Worm (Caenorhabditis elegans) whole organism, L4 larva: ENCODE measurements around the gene F28C1.1.

ENCODE experiments used
- Y48G9A.11 ChIP-seq: fragments of 200-800 bp; sonication (Bioruptor generic); IDR thresholded peaks from 2 replicates; pipeline ENCODE4 v1.3.6; 2022; ENCODE audit warnings: missing genetic modification reagents, missing genetic modification characterization, missing compliant biosample characterization
- Y5F2A.4 ChIP-seq: fragments of 200-800 bp; sonication (Bioruptor generic); optimal IDR thresholded peaks from 2 replicates; lab custom pipeline; 2018; ENCODE audit warnings: mild to moderate bottlenecking, missing genetic modification characterization, missing compliant biosample characterization
- ZK337.2 ChIP-seq: fragments of 200-800 bp; sonication (Bioruptor generic); IDR thresholded peaks from 2 replicates; pipeline ENCODE4 v1.3.6; 2022; ENCODE audit warnings: missing genetic modification reagents, missing genetic modification characterization, missing compliant biosample characterization
- aha-1 ChIP-seq: fragments of 150-350 bp; peaks from one replicate; lab custom pipeline; 2014; ENCODE audit warnings: missing biosample characterization, missing genetic modification characterization
- ceh-20 ChIP-seq: fragments of 200-800 bp; sonication (Bioruptor generic); IDR thresholded peaks from 2 replicates; pipeline ENCODE4 v1.3.6; 2022; ENCODE audit warnings: missing genetic modification reagents, missing genetic modification characterization, missing compliant biosample characterization
- cey-2 ChIP-seq: sonication (generic microtip); optimal IDR thresholded peaks from 3 replicates; lab custom pipeline; 2017; ENCODE audit warnings: missing genetic modification characterization, mild to moderate bottlenecking, missing compliant biosample characterization, antibody characterized with exemption, borderline replicate concordance; ENCODE audit not compliant: insufficient read depth
- ctbp-1 ChIP-seq: fragments of 200-800 bp; sonication (Bioruptor generic); IDR thresholded peaks from 2 replicates; pipeline ENCODE4 v1.3.6; 2022; ENCODE audit warnings: missing genetic modification reagents, missing genetic modification characterization, missing compliant biosample characterization
- daf-12 ChIP-seq: fragments of 150-350 bp; optimal IDR thresholded peaks from 2 replicates; lab custom pipeline; 2014; ENCODE audit warnings: missing biosample characterization, missing genetic modification reagents, missing genetic modification characterization
- daf-16 ChIP-seq, 3 experiments: sonication (generic microtip); optimal IDR thresholded peaks; 2 replicates each; lab custom pipeline; 2016 to 2017; ENCODE audit warnings: missing genetic modification characterization in 3 of 3, missing genetic modification reagents in 3 of 3, mild to moderate bottlenecking in 2 of 3, missing compliant biosample characterization in 2 of 3, missing biosample characterization in 1 of 3, moderate library complexity in 1 of 3
- daf-19 ChIP-seq: fragments of 200-800 bp; sonication (Bioruptor generic); conservative IDR thresholded peaks from 2 replicates; pipeline ENCODE4 v1.3.6; 2022; ENCODE audit warnings: missing genetic modification characterization, missing compliant biosample characterization
- dmd-6 ChIP-seq: fragments of 200-800 bp; sonication (Bioruptor generic); IDR thresholded peaks from 2 replicates; pipeline ENCODE4 v1.3.6; 2022; ENCODE audit warnings: missing genetic modification reagents, missing genetic modification characterization, missing compliant biosample characterization
- dmd-8 ChIP-seq: fragments of 200-800 bp; sonication (Bioruptor generic); IDR thresholded peaks from 2 replicates; pipeline ENCODE4 v1.3.6; 2022; ENCODE audit warnings: missing genetic modification characterization, missing compliant biosample characterization
- dmd-9 ChIP-seq: fragments of 200-800 bp; sonication (Bioruptor generic); IDR thresholded peaks from 2 replicates; pipeline ENCODE4 v1.3.6; 2022; ENCODE audit warnings: missing genetic modification reagents, missing genetic modification characterization, missing compliant biosample characterization
- egl-27 ChIP-seq: sonication (generic microtip); optimal IDR thresholded peaks from 3 replicates; lab custom pipeline; 2017; ENCODE audit warnings: missing biosample characterization, missing genetic modification reagents, missing genetic modification characterization
- hlh-11 ChIP-seq: fragments of 200-800 bp; sonication (Bioruptor generic); optimal IDR thresholded peaks from 2 replicates; lab custom pipeline; 2018; ENCODE audit warnings: mild to moderate bottlenecking, missing genetic modification characterization, missing compliant biosample characterization
- hlh-30 ChIP-seq: sonication (generic microtip); optimal IDR thresholded peaks from 2 replicates; lab custom pipeline; 2017; ENCODE audit warnings: antibody characterized with exemption, mild to moderate bottlenecking, missing genetic modification characterization, missing compliant biosample characterization; ENCODE audit not compliant: insufficient read depth
- hmg-1.1 ChIP-seq: fragments of 200-800 bp; sonication (Bioruptor generic); IDR thresholded peaks from 2 replicates; pipeline ENCODE4 v1.3.6; 2022; ENCODE audit warnings: missing genetic modification reagents, missing genetic modification characterization, missing compliant biosample characterization
- lin-29 ChIP-seq: fragments of 200-800 bp; sonication (Bioruptor generic); IDR thresholded peaks from 2 replicates; pipeline ENCODE4 v1.3.6; 2022; ENCODE audit warnings: missing genetic modification reagents, missing genetic modification characterization, missing compliant biosample characterization
- mdt-29 ChIP-seq: fragments of 200-800 bp; sonication (Bioruptor generic); IDR thresholded peaks from 2 replicates; pipeline ENCODE4 v1.3.6; 2022; ENCODE audit warnings: missing genetic modification reagents, missing genetic modification characterization, missing compliant biosample characterization
- mes-2 ChIP-seq: sonication (generic microtip); optimal IDR thresholded peaks from 2 replicates; lab custom pipeline; 2016; ENCODE audit warnings: missing genotype, mild to moderate bottlenecking, missing genetic modification characterization, missing compliant biosample characterization; ENCODE audit not compliant: poor library complexity, severe bottlenecking
- mxl-2 ChIP-seq: fragments of 200-800 bp; sonication (Bioruptor generic); conservative IDR thresholded peaks from 2 replicates; pipeline ENCODE4 v1.3.6; 2022; ENCODE audit warnings: missing genetic modification reagents, missing genetic modification characterization, missing compliant biosample characterization
- mxl-3 ChIP-seq: fragments of 200-800 bp; sonication (Bioruptor generic); optimal IDR thresholded peaks from 2 replicates; lab custom pipeline; 2018; ENCODE audit warnings: mild to moderate bottlenecking, missing genetic modification characterization, missing compliant biosample characterization
- nhr-10 ChIP-seq: fragments of 150-350 bp; optimal IDR thresholded peaks from 2 replicates; lab custom pipeline; 2014; ENCODE audit warnings: missing biosample characterization, missing genetic modification characterization
- nhr-102 ChIP-seq: sonication (generic microtip); optimal IDR thresholded peaks from 2 replicates; lab custom pipeline; 2016; ENCODE audit warnings: mild to moderate bottlenecking, missing genetic modification characterization, moderate library complexity, missing compliant biosample characterization
- nhr-11 ChIP-seq: fragments of 150-350 bp; optimal IDR thresholded peaks from 2 replicates; lab custom pipeline; 2014; ENCODE audit warnings: missing biosample characterization, missing genetic modification characterization
- nhr-41 ChIP-seq: fragments of 200-800 bp; sonication (Bioruptor generic); IDR thresholded peaks from 2 replicates; pipeline ENCODE4 v1.3.6; 2022; ENCODE audit warnings: missing genetic modification reagents, missing genetic modification characterization, missing compliant biosample characterization
- nhr-6 ChIP-seq: fragments of 150-350 bp; optimal IDR thresholded peaks from 2 replicates; lab custom pipeline; 2014; ENCODE audit warnings: missing biosample characterization, missing genetic modification characterization
- pha-4 ChIP-seq, 2 experiments: fragments of 150-350 bp in 1 of 2; fragments of 200-800 bp in 1 of 2; sonication (Bioruptor generic) in 1 of 2; IDR thresholded peaks in 1 of 2; optimal IDR thresholded peaks in 1 of 2; 2 replicates each; pipeline versions ENCODE4 v1.3.6 to Lab custom; 2014 to 2022; ENCODE audit warnings: missing genetic modification characterization in 2 of 2, missing genetic modification reagents in 2 of 2, missing biosample characterization in 1 of 2, missing compliant biosample characterization in 1 of 2
- unc-62 ChIP-seq, 3 experiments: fragments of 150-350 bp in 1 of 3; sonication (generic microtip); optimal IDR thresholded peaks in 2 of 3; peaks in 1 of 3; 1 replicate in 1 of 3; 2 replicates in 2 of 3; lab custom pipeline; 2014 to 2017; ENCODE audit warnings: missing biosample characterization in 3 of 3, missing genetic modification characterization in 3 of 3, missing genetic modification reagents in 3 of 3, missing genotype in 1 of 3
- zfp-2 ChIP-seq: sonication (generic microtip); optimal IDR thresholded peaks from 2 replicates; lab custom pipeline; 2016; ENCODE audit warnings: mild to moderate bottlenecking, missing genetic modification characterization, missing compliant biosample characterization
- zfp-3 ChIP-seq: fragments of 200-800 bp; sonication (Bioruptor generic); conservative IDR thresholded peaks from 2 replicates; pipeline ENCODE4 v1.3.6; 2022; ENCODE audit warnings: missing genetic modification reagents, missing genetic modification characterization, missing compliant biosample characterization
- ztf-11 ChIP-seq: fragments of 150-350 bp; optimal IDR thresholded peaks from 2 replicates; lab custom pipeline; 2014; ENCODE audit warnings: missing biosample characterization, missing genetic modification characterization

F28C1.1 gene

ce11 chrV:12478111-12478510 is 27.5 kb downstream of the F28C1.1 start, which contains the start of gene atn-1:
TSS of gene atn-1 (plus strand) at chrV:12478411.
- TF ChIP-seq zfp-2 (tag; lab: Kevin White, UChicago) = no peak
- no peak for TF ChIP-seq mxl-2 (GFP tag; lab: Robert Waterston, UW)
- no peak for TF ChIP-seq daf-12 (tag; lab: Kevin White, UChicago)
- TF ChIP-seq dmd-9 = no peak
- TF ChIP-seq lin-29 (GFP tag; lab: Robert Waterston, UW) = no peak
- no peak for TF ChIP-seq Y48G9A.11
- TF ChIP-seq nhr-102 (tag; lab: Kevin White, UChicago) = no peak
- no peak for TF ChIP-seq ZK337.2 (GFP tag; lab: Robert Waterston, UW)
- TF ChIP-seq ceh-20 (GFP tag; lab: Robert Waterston, UW) = no peak
- TF ChIP-seq nhr-41 = no peak
- no peak for TF ChIP-seq egl-27 (tag; lab: Kevin White, UChicago)
- TF ChIP-seq aha-1 (tag; lab: Kevin White, UChicago) = peak; percentile 59
- TF ChIP-seq ztf-11 (tag; lab: Kevin White, UChicago) = no peak
- TF ChIP-seq daf-19 = no peak
- no peak for TF ChIP-seq mxl-3 (GFP tag; lab: Kevin White, UChicago)
- TF ChIP-seq unc-62 (GFP tag; optimal IDR thresholded peaks at IDR 0.05 in 1 of 2; lab: Kevin White, UChicago) = peak in 1 of 2 experiments; percentile 41
- TF ChIP-seq unc-62 (tag; optimal IDR thresholded peaks at IDR 0.05; lab: Kevin White, UChicago) = no peak
- TF ChIP-seq, all 104 proteins: peak for 2

ce11 chrV:12478990-12479389 is 28.4 kb downstream of the F28C1.1 start:
- TF ChIP-seq dmd-6 (GFP tag; lab: Robert Waterston, UW) (no peak), zfp-3 (GFP tag; lab: Robert Waterston, UW) (no peak), dmd-8 (GFP tag; lab: Robert Waterston, UW) (0 out of 2 replicates have a peak, but pooled peaks have one; percentile 33), mes-2 (tag; lab: Kevin White, UChicago) (no peak), nhr-11 (peak; percentile 56), cey-2 (tag; lab: Kevin White, UChicago) (no peak), hlh-11 (tag; lab: Kevin White, UChicago) (peak; percentile 61), ctbp-1 (GFP tag; lab: Robert Waterston, UW) (0 out of 2 replicates have a peak, but pooled peaks have one; percentile 34), hmg-1.1 (GFP tag; lab: Robert Waterston, UW) (0 out of 2 replicates have a peak, but pooled peaks have one; percentile 19), daf-16 (GFP tag; optimal IDR thresholded peaks at IDR 0.05; lab: Kevin White, UChicago) (peak in 1 of 2 experiments; percentile 86), daf-16 (tag; optimal IDR thresholded peaks at IDR 0.05; lab: Kevin White, UChicago) (no peak)

- 0 out of 2 replicates have a peak, but pooled peaks have one; percentile 16 for TF ChIP-seq mdt-29 (GFP tag; lab: Robert Waterston, UW)
- no peak for TF ChIP-seq Y5F2A.4 (GFP tag; lab: Kevin White, UChicago)
Observed at ce11 chrV:12484585-12484984, 34.0 kb downstream of the F28C1.1 start, which contains the start of gene srt-39. TSS of gene srt-39 (plus strand) at chrV:12484885.

ce11 chrV:12486934-12487333 is 36.3 kb downstream of the F28C1.1 start, which contains the start of gene inx-11:
TSS of gene inx-11 (plus strand) at chrV:12487234.
- TF ChIP-seq nhr-10 = no peak
- no peak for TF ChIP-seq zfp-2 (tag; lab: Kevin White, UChicago)
- TF ChIP-seq zfp-3 (GFP tag; lab: Robert Waterston, UW) = no peak
- TF ChIP-seq pha-4 (GFP tag; IDR thresholded peaks at IDR 0.05; lab: Robert Waterston, UW) = no peak
- peak; percentile 19 for TF ChIP-seq pha-4 (tag; optimal IDR thresholded peaks at IDR 0.05; lab: Kevin White, UChicago)
- TF ChIP-seq, all 104 proteins: peak for 1

ce11 chrV:12488002-12488401 is 37.4 kb downstream of the F28C1.1 start:
- TF ChIP-seq nhr-6 (tag; lab: Kevin White, UChicago) (peak; percentile 48), hlh-30 (peak; percentile 33), daf-16 (GFP tag; optimal IDR thresholded peaks at IDR 0.05; lab: Kevin White, UChicago) (peak in 1 of 2 experiments; percentile 74), daf-16 (tag; optimal IDR thresholded peaks at IDR 0.05; lab: Kevin White, UChicago) (no peak), nhr-11 (no peak)
